Worm (Caenorhabditis elegans): ENCODE results near the gene T21C9.11.

The T21C9.11 gene

DNA sequence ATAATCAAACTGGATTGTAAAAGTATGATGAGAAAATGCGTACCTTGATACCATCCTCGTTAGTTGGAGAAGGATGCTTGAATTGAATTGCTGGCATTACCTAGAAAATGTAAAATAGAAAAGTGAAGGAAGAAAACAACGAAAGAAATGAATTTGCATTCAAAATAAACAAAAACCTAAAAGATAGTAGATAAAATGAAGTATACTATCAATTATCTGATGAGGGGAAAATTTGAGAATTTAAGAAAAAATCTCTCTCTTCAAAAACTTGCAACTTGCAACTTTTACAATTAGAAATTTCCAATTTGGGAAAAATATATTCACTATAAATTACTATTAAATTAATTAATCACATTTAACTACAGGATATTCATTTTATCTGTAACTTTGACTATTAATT is at the start of gene T21C9.11:
T21C9.11 (minus strand) TSS at position 101 of the 400 bp plus-strand sequence.
- no peak for TF ChIP-seq lin-39 (tag; optimal IDR thresholded peaks at IDR 0.05)
- TF ChIP-seq dmd-4 (tag; optimal IDR thresholded peaks at IDR 0.05): no peak
- TF ChIP-seq unc-55 (GFP tag; optimal IDR thresholded peaks at IDR 0.05): no peak
- TF ChIP-seq aly-2 (tag; optimal IDR thresholded peaks at IDR 0.05): no peak
- TF ChIP-seq zag-1 (tag; optimal IDR thresholded peaks at IDR 0.05): no peak
- TF ChIP-seq blmp-1 (tag; optimal IDR thresholded peaks at IDR 0.05; ENCODE audit: insufficient read depth): no peak
- no peak for TF ChIP-seq ztf-1 (GFP tag; conservative IDR thresholded peaks at IDR 0.05)

DNA sequence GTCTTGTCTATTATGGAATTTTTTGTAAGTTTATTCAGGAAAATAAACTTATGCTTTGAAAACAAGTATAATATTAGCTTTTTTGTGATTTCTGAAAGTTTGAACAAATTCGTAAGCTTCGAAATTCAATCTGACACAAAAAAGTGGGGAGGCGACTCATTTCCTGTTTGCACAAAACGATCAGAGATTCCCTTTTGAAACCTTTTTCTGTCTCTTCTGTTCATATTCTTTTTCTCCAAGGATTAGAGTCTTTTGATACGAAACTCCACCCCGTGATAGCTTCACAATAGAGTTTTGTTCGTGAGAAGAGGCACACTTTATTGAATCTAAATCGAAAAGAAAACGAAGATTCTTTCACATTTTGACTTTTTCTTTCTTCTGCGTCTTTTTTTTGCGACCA is 46.3 kb upstream of the T21C9.11 start:
- no peak for TF ChIP-seq unc-55 (GFP tag; optimal IDR thresholded peaks at IDR 0.05)
- no peak for TF ChIP-seq nhr-12 (tag; optimal IDR thresholded peaks at IDR 0.05)
- TF ChIP-seq Y55F3AM.14 (GFP tag; optimal IDR thresholded peaks at IDR 0.05): no peak
- TF ChIP-seq gmeb-1 (tag; optimal IDR thresholded peaks at IDR 0.05): no peak
- no peak for TF ChIP-seq blmp-1 (tag; optimal IDR thresholded peaks at IDR 0.05; ENCODE audit: insufficient read depth)
- TF ChIP-seq alr-1 (tag; optimal IDR thresholded peaks at IDR 0.05): no peak
- no peak for TF ChIP-seq nhr-25 (tag; optimal IDR thresholded peaks at IDR 0.05)
- no peak for TF ChIP-seq C34F6.9 (tag; optimal IDR thresholded peaks at IDR 0.05)
- TF ChIP-seq skn-1 (tag; optimal IDR thresholded peaks at IDR 0.05): no peak
- no peak for TF ChIP-seq nhr-11 (tag; optimal IDR thresholded peaks at IDR 0.05)
- TF ChIP-seq unc-39 (tag; optimal IDR thresholded peaks at IDR 0.05): no peak
- TF ChIP-seq fos-1 (tag; optimal IDR thresholded peaks at IDR 0.05): no peak
- no peak for TF ChIP-seq nhr-23 (tag; optimal IDR thresholded peaks at IDR 0.05)
- no peak for TF ChIP-seq nhr-21 (tag; optimal IDR thresholded peaks at IDR 0.05)
- TF ChIP-seq crh-2 (tag; optimal IDR thresholded peaks at IDR 0.05): no peak
- no peak for TF ChIP-seq ama-1 (optimal IDR thresholded peaks at IDR 0.05)
- no peak for TF ChIP-seq elt-1 (tag; optimal IDR thresholded peaks at IDR 0.05)

DNA sequence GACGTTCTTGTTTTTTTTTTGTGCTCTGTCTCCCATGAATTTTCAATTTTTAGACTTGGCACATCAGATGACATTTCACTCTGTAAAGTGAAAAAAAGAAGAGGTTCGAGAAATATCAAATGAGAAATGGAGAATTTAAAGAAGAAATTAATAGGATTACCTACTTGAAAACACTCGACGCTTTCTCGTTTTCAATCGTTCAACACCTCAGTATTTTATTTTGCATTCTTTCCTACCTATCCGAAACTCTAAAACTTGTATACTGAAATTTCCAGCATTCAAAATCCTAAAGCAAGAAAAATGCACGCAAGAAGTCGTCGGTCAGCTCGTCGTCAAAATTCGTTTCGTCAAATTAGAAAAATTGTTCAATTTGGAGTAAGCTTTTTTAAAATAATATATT is 41.0 kb upstream of the T21C9.11 start, which contains the start of gene kvs-2:
kvs-2 (plus strand) TSS at position 301 of the 400 bp plus-strand sequence.
- no peak for TF ChIP-seq nhr-6 (tag; optimal IDR thresholded peaks at IDR 0.05)
- no peak for TF ChIP-seq peb-1 (tag; optimal IDR thresholded peaks at IDR 0.05)
- no peak for TF ChIP-seq unc-55 (GFP tag; optimal IDR thresholded peaks at IDR 0.05)
- TF ChIP-seq lin-39 (tag; optimal IDR thresholded peaks at IDR 0.05): no peak
- no peak for TF ChIP-seq gmeb-1 (tag; optimal IDR thresholded peaks at IDR 0.05)
- no peak for TF ChIP-seq ceh-82 (tag; optimal IDR thresholded peaks at IDR 0.05)
- no peak for TF ChIP-seq zag-1 (tag; optimal IDR thresholded peaks at IDR 0.05)
- no peak for TF ChIP-seq R02D3.7 (tag; optimal IDR thresholded peaks at IDR 0.05)
- TF ChIP-seq nhr-237 (tag; optimal IDR thresholded peaks at IDR 0.05): no peak
- TF ChIP-seq nhr-25 (tag; optimal IDR thresholded peaks at IDR 0.05): no peak
- no peak for TF ChIP-seq crh-2 (tag; optimal IDR thresholded peaks at IDR 0.05)
- no peak for TF ChIP-seq nhr-21 (tag; optimal IDR thresholded peaks at IDR 0.05)
- TF ChIP-seq egl-27 (tag; optimal IDR thresholded peaks at IDR 0.05): no peak
- no peak for TF ChIP-seq sma-9 (GFP tag; optimal IDR thresholded peaks at IDR 0.05)
- TF ChIP-seq sma-9 (tag; optimal IDR thresholded peaks at IDR 0.05): no peak
- TF ChIP-seq lin-11 (tag; optimal IDR thresholded peaks at IDR 0.05): no peak
- TF ChIP-seq sem-4 (tag; optimal IDR thresholded peaks at IDR 0.05): no peak
- TF ChIP-seq nhr-11 (tag; optimal IDR thresholded peaks at IDR 0.05): no peak
- no peak for TF ChIP-seq skn-1 (tag; optimal IDR thresholded peaks at IDR 0.05)
- no peak for TF ChIP-seq ztf-4 (tag; optimal IDR thresholded peaks at IDR 0.05)

DNA sequence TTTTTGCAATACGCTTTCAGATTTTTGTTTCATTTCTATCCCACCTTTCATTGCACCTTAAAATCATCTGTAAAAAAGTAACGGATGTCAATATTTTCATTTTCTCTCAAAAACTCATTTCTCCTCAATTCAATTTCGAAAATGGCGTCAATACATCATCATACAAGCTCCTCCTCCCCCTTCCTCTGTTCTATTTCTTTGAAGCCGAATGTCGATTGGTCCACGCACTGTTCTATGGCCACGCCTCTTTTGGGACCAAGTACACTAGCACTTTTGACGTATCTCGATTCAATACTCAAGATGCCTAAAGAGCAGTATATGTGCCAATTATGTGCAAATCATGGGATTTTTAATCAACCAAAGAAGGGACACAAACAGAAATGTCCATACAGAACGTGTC is 38.0 kb upstream of the T21C9.11 start, which contains the start of gene mab-23:
mab-23 (plus strand) TSS at position 301 of the 400 bp plus-strand sequence.
- TF ChIP-seq sem-4 (tag; optimal IDR thresholded peaks at IDR 0.05) (no peak), nhr-21 (tag; optimal IDR thresholded peaks at IDR 0.05) (no peak)

DNA sequence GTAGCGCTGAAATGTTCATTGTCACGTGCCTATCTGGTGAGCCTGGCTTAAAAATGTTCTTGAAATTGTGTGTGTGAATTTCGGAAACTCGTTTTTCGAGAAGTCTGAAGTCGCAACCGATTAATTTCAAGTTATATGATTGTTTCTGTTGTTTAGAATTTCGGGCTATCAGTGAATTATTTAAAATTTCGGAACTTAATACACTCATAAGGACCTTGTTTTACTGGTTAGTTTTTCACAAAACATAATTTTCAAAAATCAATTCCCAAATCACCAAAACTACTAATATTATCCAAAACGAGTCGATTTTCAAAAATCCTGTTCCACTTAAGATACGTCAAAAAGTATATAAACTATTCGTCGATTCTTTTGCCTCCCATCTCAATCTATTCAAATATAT is 35.8 kb upstream of the T21C9.11 start:
- no peak for TF ChIP-seq F13H6.1 (tag; optimal IDR thresholded peaks at IDR 0.05)
- no peak for TF ChIP-seq C34F6.9 (tag; optimal IDR thresholded peaks at IDR 0.05)
- no peak for TF ChIP-seq Y55F3AM.14 (GFP tag; optimal IDR thresholded peaks at IDR 0.05)
- TF ChIP-seq sma-3 (GFP tag; optimal IDR thresholded peaks at IDR 0.05): no peak
- no peak for TF ChIP-seq dmd-4 (tag; optimal IDR thresholded peaks at IDR 0.05)
- TF ChIP-seq blmp-1 (tag; optimal IDR thresholded peaks at IDR 0.05; ENCODE audit: insufficient read depth): no peak
- no peak for TF ChIP-seq nhr-237 (tag; optimal IDR thresholded peaks at IDR 0.05)
- no peak for TF ChIP-seq ZK546.5 (tag; optimal IDR thresholded peaks at IDR 0.05)
- TF ChIP-seq nhr-129 (tag; optimal IDR thresholded peaks at IDR 0.05): no peak
- no peak for TF ChIP-seq egl-27 (tag; optimal IDR thresholded peaks at IDR 0.05)
- no peak for TF ChIP-seq elt-3 (tag; optimal IDR thresholded peaks at IDR 0.05)
- TF ChIP-seq lin-13 (GFP tag; optimal IDR thresholded peaks at IDR 0.05): no peak
- TF ChIP-seq nhr-77 (tag; optimal IDR thresholded peaks at IDR 0.05): no peak
- TF ChIP-seq ceh-16 (tag; optimal IDR thresholded peaks at IDR 0.05): no peak
- no peak for TF ChIP-seq snpc-4 (tag; optimal IDR thresholded peaks at IDR 0.05)
